Fruit fly (Drosophila melanogaster) whole organism, embryonic: ENCODE data around the gene GABA-B-R3.

Experiments
- Antp ChIP-seq: fragments of 200-800 bp; sonication (Bioruptor generic); optimal IDR thresholded peaks from 3 replicates; lab custom pipeline; 2016; ENCODE audit warnings: missing biosample characterization, missing genetic modification characterization
- CG10267 ChIP-seq: fragments of 200-800 bp; sonication (Bioruptor generic); optimal IDR thresholded peaks from 2 replicates; lab custom pipeline; 2018; ENCODE audit warnings: missing biosample characterization, mild to moderate bottlenecking, missing genetic modification characterization, moderate library complexity
- CG11398 ChIP-seq: fragments of 200-800 bp; sonication (Bioruptor generic); optimal IDR thresholded peaks from 2 replicates; lab custom pipeline; 2016; ENCODE audit warnings: missing biosample characterization, missing genetic modification characterization
- CG13296 ChIP-seq: fragments of 200-800 bp; sonication (Bioruptor generic); optimal IDR thresholded peaks from 3 replicates; lab custom pipeline; 2018; ENCODE audit warnings: missing biosample characterization, mild to moderate bottlenecking, missing genetic modification characterization
- CG1602 ChIP-seq: fragments of 200-800 bp; sonication (Bioruptor generic); optimal IDR thresholded peaks from 3 replicates; lab custom pipeline; 2016; ENCODE audit warnings: missing biosample characterization, missing genetic modification characterization
- CG17328 ChIP-seq: fragments of 200-800 bp; sonication (Bioruptor generic); IDR thresholded peaks from 2 replicates; pipeline ENCODE4 v1.3.6; 2022; ENCODE audit warnings: missing biosample characterization, missing genetic modification characterization
- CG31388 ChIP-seq: fragments of 200-800 bp; sonication (Bioruptor generic); optimal IDR thresholded peaks from 2 replicates; lab custom pipeline; 2016; ENCODE audit warnings: missing biosample characterization, missing genetic modification characterization
- CG3726 ChIP-seq: fragments of 200-800 bp; sonication (Bioruptor generic); IDR thresholded peaks from 3 replicates; pipeline ENCODE4, ENCODE4 v1.3.6; 2022; ENCODE audit warnings: missing biosample characterization, missing genetic modification characterization
- CG4360 ChIP-seq: fragments of 200-800 bp; sonication (Bioruptor generic); IDR thresholded peaks from 2 replicates; pipeline ENCODE4 v1.3.6; 2022; ENCODE audit warnings: missing biosample characterization, missing genetic modification characterization
- CG4424 ChIP-seq: fragments of 200-800 bp; sonication (Bioruptor generic); optimal IDR thresholded peaks from 3 replicates; lab custom pipeline; 2016; ENCODE audit warnings: missing biosample characterization, missing genetic modification characterization
- CG6689 ChIP-seq: fragments of 200-800 bp; sonication (Bioruptor generic); IDR thresholded peaks from 2 replicates; pipeline ENCODE4 v1.3.6; 2022; ENCODE audit warnings: missing biosample characterization, missing genetic modification characterization
- CG7556 ChIP-seq: fragments of 200-800 bp; sonication (Bioruptor generic); optimal IDR thresholded peaks from 2 replicates; lab custom pipeline; 2017; ENCODE audit warnings: missing biosample characterization, mild to moderate bottlenecking, missing genetic modification characterization
- CG7987 ChIP-seq: fragments of 200-800 bp; sonication (Bioruptor generic); optimal IDR thresholded peaks from 2 replicates; lab custom pipeline; 2018; ENCODE audit warnings: missing biosample characterization, mild to moderate bottlenecking, missing genetic modification characterization, moderate library complexity
- CG8765 ChIP-seq: fragments of 200-800 bp; sonication (Bioruptor generic); IDR thresholded peaks from 2 replicates; pipeline ENCODE4 v1.3.6; 2022; ENCODE audit warnings: missing biosample characterization, missing genetic modification characterization
- CG8944 ChIP-seq: fragments of 200-800 bp; sonication (Bioruptor generic); optimal IDR thresholded peaks from 3 replicates; lab custom pipeline; 2016; ENCODE audit warnings: missing biosample characterization, missing genetic modification characterization
- CG9876 ChIP-seq: fragments of 200-800 bp; sonication (Bioruptor generic); optimal IDR thresholded peaks from 2 replicates; lab custom pipeline; 2016; ENCODE audit warnings: missing biosample characterization, missing genetic modification characterization
- CG9932 ChIP-seq: fragments of 200-800 bp; sonication (Bioruptor generic); IDR thresholded peaks from 2 replicates; pipeline ENCODE4 v1.3.6; 2022; ENCODE audit warnings: missing biosample characterization, missing genetic modification characterization
- D ChIP-seq, 2 experiments: fragments of 200-800 bp in 1 of 2; fragments of >200 bp in 1 of 2; sonication (Bioruptor generic) in 1 of 2; optimal IDR thresholded peaks; 2 replicates in 1 of 2; 3 replicates in 1 of 2; lab custom pipeline; 2017; ENCODE audit warnings: mild to moderate bottlenecking in 1 of 2, missing biosample characterization in 1 of 2, missing genetic modification characterization in 1 of 2, missing genetic modification reagents in 1 of 2
- Dad ChIP-seq: fragments of 200-800 bp; sonication (Bioruptor generic); optimal IDR thresholded peaks from 3 replicates; lab custom pipeline; 2016; ENCODE audit warnings: missing biosample characterization, missing genetic modification characterization
- ERR ChIP-seq: fragments of 200-800 bp; sonication (Bioruptor generic); optimal IDR thresholded peaks from 2 replicates; lab custom pipeline; 2016; ENCODE audit warnings: missing biosample characterization, missing genetic modification characterization
- Ets65A ChIP-seq: fragments of 200-800 bp; sonication (Bioruptor generic); peaks from one replicate; lab custom pipeline; 2016; ENCODE audit warnings: missing biosample characterization, missing genetic modification characterization
- MBD-R2 ChIP-seq: fragments of 200-800 bp; sonication (Bioruptor generic); IDR thresholded peaks from 2 replicates; pipeline ENCODE4 v1.3.6; 2022; ENCODE audit warnings: missing biosample characterization, missing genetic modification characterization
- MESR4 ChIP-seq: fragments of 200-800 bp; sonication (Bioruptor generic); optimal IDR thresholded peaks from 2 replicates; lab custom pipeline; 2018; ENCODE audit warnings: missing biosample characterization, mild to moderate bottlenecking, missing genetic modification characterization, moderate library complexity
- MTF-1 ChIP-seq: fragments of 200-800 bp; sonication (Bioruptor generic); optimal IDR thresholded peaks from 2 replicates; lab custom pipeline; 2018; ENCODE audit warnings: missing biosample characterization, mild to moderate bottlenecking, missing genetic modification characterization, borderline replicate concordance
- Mes4 ChIP-seq: fragments of 200-800 bp; sonication (Bioruptor generic); optimal IDR thresholded peaks from 2 replicates; lab custom pipeline; 2016; ENCODE audit warnings: missing biosample characterization, missing genetic modification characterization
- NfI ChIP-seq: fragments of 200-800 bp; sonication (Bioruptor generic); optimal IDR thresholded peaks from 3 replicates; lab custom pipeline; 2018; ENCODE audit warnings: missing biosample characterization, mild to moderate bottlenecking, missing genetic modification characterization, moderate library complexity
- PHDP ChIP-seq: fragments of 200-800 bp; sonication (Bioruptor generic); optimal IDR thresholded peaks from 3 replicates; lab custom pipeline; 2018; ENCODE audit warnings: missing biosample characterization, mild to moderate bottlenecking, missing genetic modification characterization, moderate library complexity
- Side ChIP-seq: fragments of 200-800 bp; sonication (Bioruptor generic); optimal IDR thresholded peaks from 2 replicates; lab custom pipeline; 2016; ENCODE audit warnings: missing biosample characterization, missing genetic modification characterization
- Sry-δ ChIP-seq: fragments of 200-800 bp; sonication (Bioruptor generic); optimal IDR thresholded peaks from 2 replicates; lab custom pipeline; 2016; ENCODE audit warnings: missing biosample characterization, missing genetic modification characterization
- Tbp ChIP-seq: fragments of >200 bp; optimal IDR thresholded peaks from 2 replicates; lab custom pipeline; 2018; ENCODE audit warnings: missing biosample characterization, missing genetic modification characterization
- al ChIP-seq: fragments of 200-800 bp; sonication (Bioruptor generic); IDR thresholded peaks from 2 replicates; pipeline ENCODE4 v1.3.6; 2022; ENCODE audit warnings: missing biosample characterization, missing genetic modification characterization
- bcd ChIP-seq: fragments of 200-800 bp; sonication (Bioruptor generic); optimal IDR thresholded peaks from 2 replicates; lab custom pipeline; 2017; ENCODE audit warnings: missing biosample characterization, mild to moderate bottlenecking, missing genetic modification characterization
- cad ChIP-seq: fragments of >200 bp; optimal IDR thresholded peaks from 2 replicates; lab custom pipeline; 2017; ENCODE audit warnings: missing biosample characterization, missing genetic modification characterization
- chn ChIP-seq: fragments of 200-800 bp; sonication (Bioruptor generic); optimal IDR thresholded peaks from 2 replicates; lab custom pipeline; 2016; ENCODE audit warnings: missing biosample characterization, missing genetic modification characterization
- ci ChIP-seq: fragments of 200-800 bp; sonication (Bioruptor generic); IDR thresholded peaks from 3 replicates; pipeline ENCODE4 v1.3.6; 2022; ENCODE audit warnings: missing biosample characterization, missing genetic modification characterization
- eve ChIP-seq, 2 experiments: fragments of >200 bp; optimal IDR thresholded peaks; 2 replicates each; lab custom pipeline; 2017; ENCODE audit warnings: missing biosample characterization in 2 of 2, missing genetic modification characterization in 2 of 2
- fd3F ChIP-seq: fragments of 200-800 bp; sonication (Bioruptor generic); optimal IDR thresholded peaks from 2 replicates; lab custom pipeline; 2018; ENCODE audit warnings: missing biosample characterization, mild to moderate bottlenecking, missing genetic modification characterization, moderate library complexity
- fd96Cb ChIP-seq: fragments of 200-800 bp; sonication (Bioruptor generic); optimal IDR thresholded peaks from 2 replicates; lab custom pipeline; 2018; ENCODE audit warnings: missing biosample characterization, mild to moderate bottlenecking, missing genetic modification characterization, moderate library complexity
- gcm2 ChIP-seq: fragments of 200-800 bp; sonication (Bioruptor generic); optimal IDR thresholded peaks from 2 replicates; lab custom pipeline; 2016; ENCODE audit warnings: missing biosample characterization, missing genetic modification characterization
- grau ChIP-seq: fragments of 200-800 bp; optimal IDR thresholded peaks from 3 replicates; lab custom pipeline; 2019; ENCODE audit warnings: missing biosample characterization, mild to moderate bottlenecking, missing genetic modification characterization, moderate library complexity
- kah ChIP-seq: fragments of 200-800 bp; sonication (Bioruptor generic); optimal IDR thresholded peaks from 2 replicates; lab custom pipeline; 2018; ENCODE audit warnings: missing biosample characterization, mild to moderate bottlenecking, missing genetic modification characterization
- kay ChIP-seq: fragments of 200-800 bp; sonication (Bioruptor generic); optimal IDR thresholded peaks from 2 replicates; lab custom pipeline; 2016; ENCODE audit warnings: missing biosample characterization, missing genetic modification characterization
- lab ChIP-seq: fragments of 200-800 bp; sonication (Bioruptor generic); optimal IDR thresholded peaks from 3 replicates; lab custom pipeline; 2017; ENCODE audit warnings: missing biosample characterization, missing genetic modification characterization, mild to moderate bottlenecking, moderate library complexity, missing genetic modification reagents
- mld ChIP-seq: fragments of 200-800 bp; sonication (Bioruptor generic); IDR thresholded peaks from 3 replicates; pipeline ENCODE4 v1.3.6; 2022; ENCODE audit warnings: missing biosample characterization, missing genetic modification characterization; ENCODE audit not compliant: partially characterized antibody
- pros ChIP-seq: fragments of 200-800 bp; sonication (Bioruptor generic); optimal IDR thresholded peaks from 3 replicates; lab custom pipeline; 2019; ENCODE audit warnings: missing biosample characterization, mild to moderate bottlenecking, missing genetic modification characterization, moderate library complexity
- repo ChIP-seq: fragments of 200-800 bp; sonication (Bioruptor generic); optimal IDR thresholded peaks from 2 replicates; lab custom pipeline; 2016; ENCODE audit warnings: missing biosample characterization, missing genetic modification characterization
- run ChIP-seq: fragments of 200-800 bp; sonication (Bioruptor generic); optimal IDR thresholded peaks from 3 replicates; lab custom pipeline; 2018; ENCODE audit warnings: missing biosample characterization, mild to moderate bottlenecking, missing genetic modification characterization
- scrt ChIP-seq: fragments of 200-800 bp; sonication (Bioruptor generic); optimal IDR thresholded peaks from 2 replicates; lab custom pipeline; 2018; ENCODE audit warnings: missing biosample characterization, mild to moderate bottlenecking, missing genetic modification characterization, moderate library complexity
- tap ChIP-seq: fragments of 200-800 bp; optimal IDR thresholded peaks from 3 replicates; lab custom pipeline; 2019; ENCODE audit warnings: missing biosample characterization, mild to moderate bottlenecking, missing genetic modification characterization, moderate library complexity
- trh ChIP-seq: fragments of 200-800 bp; sonication (Bioruptor generic); optimal IDR thresholded peaks from 2 replicates; lab custom pipeline; 2016; ENCODE audit warnings: missing biosample characterization, missing genetic modification characterization
- wdn ChIP-seq: fragments of 200-800 bp; sonication (Bioruptor generic); IDR thresholded peaks from 2 replicates; pipeline ENCODE4 v1.3.6; 2022; ENCODE audit warnings: missing biosample characterization, missing genetic modification characterization
- yki ChIP-seq: fragments of >200 bp; optimal IDR thresholded peaks from 3 replicates; lab custom pipeline; 2018

The GABA-B-R3 gene

DNA sequence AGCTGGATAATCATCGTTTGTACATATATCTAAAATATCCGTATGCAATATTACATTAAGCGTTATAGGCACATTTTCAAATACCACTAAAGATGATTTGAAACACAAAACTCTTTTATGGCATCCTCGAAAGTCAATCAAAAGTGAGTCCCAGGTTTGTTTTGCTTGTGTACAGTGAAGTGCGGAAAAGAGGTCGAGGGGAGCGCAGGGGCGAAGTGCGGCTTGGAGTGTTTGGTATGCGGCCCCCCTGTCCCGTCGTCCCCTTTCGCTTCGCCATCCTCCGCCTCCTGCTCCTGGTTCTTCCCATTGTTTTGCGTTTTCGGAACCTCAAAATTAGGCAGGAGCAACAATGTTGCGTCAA lies 34.3 kb upstream of the GABA-B-R3 start (continued):
- TF ChIP-seq CG3726 (GFP tag; lab: Robert Waterston, UW) = peak; percentile 80; the same call in 2 of the 3 replicates
- TF ChIP-seq Dad (GFP tag; lab: Kevin White, UChicago) = peak; percentile 75
- TF ChIP-seq scrt (GFP tag; lab: Kevin White, UChicago) = peak; percentile 64
- peak; percentile 79 for TF ChIP-seq CG11398 (GFP tag; lab: Kevin White, UChicago)
- peak; percentile 75 for TF ChIP-seq repo (GFP tag; lab: Kevin White, UChicago)
- peak; percentile 46; the same call in 1 of the 2 replicates for TF ChIP-seq wdn
- TF ChIP-seq grau (tag; lab: Kevin White, UChicago) = peak; percentile 81
- TF ChIP-seq CG8944 = peak; percentile 87
- TF ChIP-seq CG31388 (GFP tag; lab: Kevin White, UChicago) = no peak
- peak; percentile 49 for TF ChIP-seq run (tag; lab: Kevin White, UChicago)
- TF ChIP-seq al (GFP tag; lab: Robert Waterston, UW) = no peak
- peak; percentile 41 for TF ChIP-seq kah (GFP tag; lab: Kevin White, UChicago)
- peak; percentile 29 for TF ChIP-seq MESR4 (GFP tag; lab: Kevin White, UChicago)
- TF ChIP-seq CG4424 (GFP tag; lab: Kevin White, UChicago) = peak; percentile 90
- TF ChIP-seq CG9932 = no peak
- TF ChIP-seq Mes4 (GFP tag; lab: Kevin White, UChicago) = peak; percentile 87
- TF ChIP-seq CG10267 (tag; lab: Kevin White, UChicago) = peak; percentile 85
- peak; percentile 90 for TF ChIP-seq CG17328 (GFP tag; lab: Robert Waterston, UW)
- TF ChIP-seq MBD-R2 (GFP tag; lab: Robert Waterston, UW) = no peak
- peak; percentile 63 for TF ChIP-seq kay (GFP tag; lab: Kevin White, UChicago)
- no peak for TF ChIP-seq Tbp (GFP tag; lab: Kevin White, UChicago)
- TF ChIP-seq Antp (GFP tag; lab: Kevin White, UChicago) = peak; percentile 87
- TF ChIP-seq CG7556 (GFP tag; lab: Kevin White, UChicago) = peak; percentile 85
- peak; percentile 86 for TF ChIP-seq PHDP (tag; lab: Kevin White, UChicago)
- TF ChIP-seq CG7987 = peak; percentile 31
- TF ChIP-seq trh (GFP tag; lab: Kevin White, UChicago) = peak; percentile 49
- TF ChIP-seq chn (GFP tag; lab: Kevin White, UChicago) = peak; percentile 93
- TF ChIP-seq CG1602 (GFP tag; lab: Kevin White, UChicago) = peak; percentile 87
- no peak for TF ChIP-seq mld (GFP tag; lab: Robert Waterston, UW)
- no peak for TF ChIP-seq cad
- TF ChIP-seq MTF-1 (GFP tag; lab: Kevin White, UChicago) = peak; percentile 68
- no peak for TF ChIP-seq fd3F (GFP tag; lab: Kevin White, UChicago)
- TF ChIP-seq D (optimal IDR thresholded peaks at IDR 0.05; lab: Kevin White, UChicago) = no peak
- peak; percentile 88 for TF ChIP-seq D (GFP tag; optimal IDR thresholded peaks at IDR 0.05; lab: Kevin White, UChicago)
- peak; percentile 74 for TF ChIP-seq NfI (GFP tag; lab: Kevin White, UChicago)
- TF ChIP-seq bcd (GFP tag; lab: Kevin White, UChicago) = peak; percentile 82
- TF ChIP-seq tap = peak; percentile 74
- peak; percentile 95 for TF ChIP-seq ci (GFP tag; lab: Robert Waterston, UW)
- no peak for TF ChIP-seq pros
- TF ChIP-seq gcm2 (GFP tag; lab: Kevin White, UChicago) = peak; percentile 60
- TF ChIP-seq Side = peak; percentile 82
- peak; percentile 44; the same call in 1 of the 2 replicates for TF ChIP-seq CG8765 (GFP tag; lab: Robert Waterston, UW)
- TF ChIP-seq eve (GFP tag; optimal IDR thresholded peaks at IDR 0.05; lab: Kevin White, UChicago) = no peak
- peak; percentile 62 for TF ChIP-seq CG9876 (GFP tag; lab: Kevin White, UChicago)
- TF ChIP-seq CG4360 (GFP tag; lab: Robert Waterston, UW) = peak; percentile 89; the same call in 1 of the 2 replicates
- TF ChIP-seq lab (GFP tag; lab: Kevin White, UChicago) = peak; percentile 76
- peak; percentile 91 for TF ChIP-seq fd96Cb (tag; lab: Kevin White, UChicago)
- TF ChIP-seq Ets65A (GFP tag; lab: Kevin White, UChicago) = peak; percentile 97
- TF ChIP-seq Sry-δ (GFP tag; lab: Kevin White, UChicago) = peak; percentile 44
- no peak for TF ChIP-seq yki (lab: Kevin White, UChicago)
- peak; percentile 29 for TF ChIP-seq ERR
- TF ChIP-seq CG6689 (GFP tag; lab: Robert Waterston, UW) = peak; percentile 85
- no peak for TF ChIP-seq CG13296 (GFP tag; lab: Kevin White, UChicago)
